Worm (Caenorhabditis elegans): ENCODE measurements around the gene F38E9.1.
A peak's percentile ranks its signal among the peaks of the same experiment; 100 is the strongest.

Gene F38E9.1

ce11 chrX:16487068-16487658 lies 16.3 kb downstream of the F38E9.1 start, which contains the start of gene cah-3:
Gene cah-3 (plus strand): TSS chrX:16487481.
- peak; percentile 88 for TF ChIP-seq fos-1 (tag; optimal IDR thresholded peaks at IDR 0.05)
- peak; percentile 7 for TF ChIP-seq sma-9 (GFP tag; optimal IDR thresholded peaks at IDR 0.05)
- TF ChIP-seq sma-9 (tag; optimal IDR thresholded peaks at IDR 0.05): no peak
- TF ChIP-seq skn-1 (tag; optimal IDR thresholded peaks at IDR 0.05): no peak
- TF ChIP-seq crh-2 (tag; optimal IDR thresholded peaks at IDR 0.05): peak; percentile 61
- TF ChIP-seq mdl-1 (tag; optimal IDR thresholded peaks at IDR 0.05): peak in 1 of 2 experiments; percentile 15

- TF ChIP-seq alr-1 (tag; optimal IDR thresholded peaks at IDR 0.05) (no peak), elt-3 (tag; optimal IDR thresholded peaks at IDR 0.05) (no peak), elt-1 (tag; optimal IDR thresholded peaks at IDR 0.05) (no peak), nhr-23 (tag; optimal IDR thresholded peaks at IDR 0.05) (no peak), nhr-21 (tag; optimal IDR thresholded peaks at IDR 0.05) (no peak), lin-13 (GFP tag; optimal IDR thresholded peaks at IDR 0.05) (no peak), lin-11 (tag; optimal IDR thresholded peaks at IDR 0.05) (no peak), ztf-4 (tag; optimal IDR thresholded peaks at IDR 0.05) (no peak), nhr-25 (tag; optimal IDR thresholded peaks at IDR 0.05) (no peak), lsy-2 (tag; optimal IDR thresholded peaks at IDR 0.05) (no peak), egl-27 (tag; optimal IDR thresholded peaks at IDR 0.05) (no peak), skn-1 (tag; optimal IDR thresholded peaks at IDR 0.05) (no peak), nhr-6 (tag; optimal IDR thresholded peaks at IDR 0.05) (no peak), sem-4 (tag; optimal IDR thresholded peaks at IDR 0.05) (no peak), ZK546.5 (tag; optimal IDR thresholded peaks at IDR 0.05) (no peak), Y55F3AM.14 (GFP tag; optimal IDR thresholded peaks at IDR 0.05) (no peak), sma-3 (GFP tag; optimal IDR thresholded peaks at IDR 0.05) (no peak), gmeb-1 (tag; optimal IDR thresholded peaks at IDR 0.05) (no peak), blmp-1 (tag; optimal IDR thresholded peaks at IDR 0.05; ENCODE audit: insufficient read depth) (no peak)
Measured at ce11 chrX:16490753-16491152, 19.9 kb downstream of the F38E9.1 start.

ce11 chrX:16494630-16495029 lies 23.8 kb downstream of the F38E9.1 start, which contains the start of gene K05G3.2:
Gene K05G3.2 (plus strand): TSS chrX:16494930.
- TF ChIP-seq lin-11 (tag; optimal IDR thresholded peaks at IDR 0.05): no peak

ce11 chrX:16501032-16501431 lies 30.2 kb downstream of the F38E9.1 start, which contains the start of gene K05G3.1:
Gene K05G3.1 (plus strand): TSS chrX:16501332.
- TF ChIP-seq egl-27 (tag; optimal IDR thresholded peaks at IDR 0.05) (no peak), nhr-23 (tag; optimal IDR thresholded peaks at IDR 0.05) (no peak), nhr-25 (tag; optimal IDR thresholded peaks at IDR 0.05) (no peak), blmp-1 (tag; optimal IDR thresholded peaks at IDR 0.05; ENCODE audit: insufficient read depth) (no peak), sem-4 (tag; optimal IDR thresholded peaks at IDR 0.05) (no peak), unc-62 (GFP tag; optimal IDR thresholded peaks at IDR 0.05) (no peak)

- TF ChIP-seq sma-3 (GFP tag; optimal IDR thresholded peaks at IDR 0.05) (peak; percentile 10), gmeb-1 (tag; optimal IDR thresholded peaks at IDR 0.05) (peak; percentile 14), mbf-1 (tag; optimal IDR thresholded peaks at IDR 0.05) (no peak), nhr-129 (tag; optimal IDR thresholded peaks at IDR 0.05) (peak; percentile 3)
Measured at ce11 chrX:16502997-16503396, 32.1 kb downstream of the F38E9.1 start.

ce11 chrX:16505348-16505747 lies 34.5 kb downstream of the F38E9.1 start, which contains the start of gene T25D1.3:
Gene T25D1.3 (plus strand): TSS chrX:16505648.
- TF ChIP-seq nhr-12 (tag; optimal IDR thresholded peaks at IDR 0.05): no peak
- no peak for TF ChIP-seq ZK546.5 (tag; optimal IDR thresholded peaks at IDR 0.05)
- no peak for TF ChIP-seq F13H6.1 (tag; optimal IDR thresholded peaks at IDR 0.05)
- no peak for TF ChIP-seq ceh-16 (tag; optimal IDR thresholded peaks at IDR 0.05)
- TF ChIP-seq nhr-237 (tag; optimal IDR thresholded peaks at IDR 0.05): no peak
- no peak for TF ChIP-seq aly-2 (tag; optimal IDR thresholded peaks at IDR 0.05)
- no peak for TF ChIP-seq unc-55 (GFP tag; optimal IDR thresholded peaks at IDR 0.05)
- no peak for TF ChIP-seq lin-13 (GFP tag; optimal IDR thresholded peaks at IDR 0.05)
- no peak for TF ChIP-seq nhr-25 (tag; optimal IDR thresholded peaks at IDR 0.05)
- no peak for TF ChIP-seq ceh-82 (tag; optimal IDR thresholded peaks at IDR 0.05)
- no peak for TF ChIP-seq nhr-21 (tag; optimal IDR thresholded peaks at IDR 0.05)
- TF ChIP-seq C34F6.9 (tag; optimal IDR thresholded peaks at IDR 0.05): no peak
- no peak for TF ChIP-seq mbf-1 (tag; optimal IDR thresholded peaks at IDR 0.05)
- TF ChIP-seq zag-1 (tag; optimal IDR thresholded peaks at IDR 0.05): no peak
- no peak for TF ChIP-seq nhr-77 (tag; optimal IDR thresholded peaks at IDR 0.05)
- no peak for TF ChIP-seq R02D3.7 (tag; optimal IDR thresholded peaks at IDR 0.05)
- TF ChIP-seq sem-4 (tag; optimal IDR thresholded peaks at IDR 0.05): no peak
- no peak for TF ChIP-seq alr-1 (tag; optimal IDR thresholded peaks at IDR 0.05)
- TF ChIP-seq nhr-23 (tag; optimal IDR thresholded peaks at IDR 0.05): no peak

All from whole organism, L2 larva.